Worm (Caenorhabditis elegans) whole organism, L2 larva: ENCODE measurements around the gene Y45F3A.5.

ENCODE experiments used
- F13H6.1 ChIP-seq: sonication (generic microtip); optimal IDR thresholded peaks from 2 replicates; lab custom pipeline; 2016; ENCODE audit warnings: missing genetic modification characterization, missing compliant biosample characterization
- aly-2 ChIP-seq: fragments of 150-350 bp; optimal IDR thresholded peaks from 2 replicates; lab custom pipeline; 2014; ENCODE audit warnings: missing biosample characterization, missing genetic modification characterization
- crh-2 ChIP-seq: sonication (generic microtip); optimal IDR thresholded peaks from 2 replicates; lab custom pipeline; 2017; ENCODE audit warnings: missing biosample characterization, missing genetic modification characterization
- egl-27 ChIP-seq: sonication (generic microtip); optimal IDR thresholded peaks from 3 replicates; lab custom pipeline; 2017; ENCODE audit warnings: missing biosample characterization, missing genetic modification reagents, missing genetic modification characterization
- elt-1 ChIP-seq: fragments of 150-350 bp; optimal IDR thresholded peaks from 2 replicates; lab custom pipeline; 2014; ENCODE audit warnings: missing biosample characterization, missing genetic modification characterization
- lin-13 ChIP-seq: fragments of 150-350 bp; optimal IDR thresholded peaks from 2 replicates; lab custom pipeline; 2014; ENCODE audit warnings: missing biosample characterization, missing genetic modification reagents, missing genetic modification characterization
- lin-39 ChIP-seq: fragments of 150-350 bp; optimal IDR thresholded peaks from 2 replicates; lab custom pipeline; 2014; ENCODE audit warnings: missing biosample characterization, missing genetic modification reagents, missing genetic modification characterization
- lsy-2 ChIP-seq, 2 experiments: fragments of 150-350 bp in 1 of 2; sonication (generic microtip) in 1 of 2; optimal IDR thresholded peaks; 2 replicates each; lab custom pipeline; 2014 to 2017; ENCODE audit warnings: missing biosample characterization in 2 of 2, missing genetic modification characterization in 2 of 2
- mab-5 ChIP-seq: fragments of 150-350 bp; optimal IDR thresholded peaks from 2 replicates; lab custom pipeline; 2014; ENCODE audit warnings: missing biosample characterization, missing genetic modification characterization
- nhr-23 ChIP-seq: fragments of 150-350 bp; optimal IDR thresholded peaks from 2 replicates; lab custom pipeline; 2014; ENCODE audit warnings: missing biosample characterization, missing genetic modification reagents, missing genetic modification characterization
- nhr-6 ChIP-seq: fragments of 150-350 bp; optimal IDR thresholded peaks from 2 replicates; lab custom pipeline; 2014; ENCODE audit warnings: missing biosample characterization, missing genetic modification characterization
- unc-39 ChIP-seq: fragments of 150-350 bp; optimal IDR thresholded peaks from 2 replicates; lab custom pipeline; 2014; ENCODE audit warnings: missing biosample characterization, missing genetic modification characterization

ce11 chrIII:10537003-10537402, 49.1 kb downstream of the Y45F3A.5 start:
- TF ChIP-seq mab-5 (tag; lab: Kevin White, UChicago) (no peak), F13H6.1 (no peak), elt-1 (no peak), lin-39 (no peak), unc-39 (no peak), nhr-23 (tag; lab: Kevin White, UChicago) (no peak), crh-2 (tag; lab: Kevin White, UChicago) (no peak), nhr-6 (no peak), lin-13 (GFP tag; lab: Kevin White, UChicago) (no peak), lsy-2 (tag; optimal IDR thresholded peaks at IDR 0.05; lab: Kevin White, UChicago) (no peak), egl-27 (no peak), aly-2 (tag; lab: Kevin White, UChicago) (no peak)
